Fruit fly (Drosophila melanogaster) whole organism, embryonic: ENCODE measurements around the gene CG17470.

Source experiments
- ATbp ChIP-seq: fragments of 200-800 bp; sonication (Bioruptor generic); optimal IDR thresholded peaks from 2 replicates; lab custom pipeline; 2017; ENCODE audit warnings: missing biosample characterization, mild to moderate bottlenecking, missing genetic modification characterization, missing genetic modification reagents
- Atf6 ChIP-seq: fragments of 200-800 bp; sonication (Bioruptor generic); IDR thresholded peaks from 2 replicates; pipeline ENCODE4 v1.3.6; 2022; ENCODE audit warnings: missing biosample characterization, missing genetic modification characterization
- Bdp1 ChIP-seq: fragments of 200-800 bp; sonication (Bioruptor generic); optimal IDR thresholded peaks from 3 replicates; lab custom pipeline; 2016; ENCODE audit warnings: missing biosample characterization, missing genetic modification characterization
- CG10366 ChIP-seq: fragments of 200-800 bp; sonication (Bioruptor generic); IDR thresholded peaks from 2 replicates; pipeline ENCODE4 v1.3.6; 2022; ENCODE audit warnings: missing biosample characterization, missing genetic modification characterization
- CG10462 ChIP-seq: fragments of 200-800 bp; sonication (Bioruptor generic); optimal IDR thresholded peaks from 2 replicates; lab custom pipeline; 2016; ENCODE audit warnings: missing biosample characterization, missing genetic modification characterization
- CG10979 ChIP-seq: fragments of 200-800 bp; sonication (Bioruptor generic); optimal IDR thresholded peaks from 2 replicates; lab custom pipeline; 2018; ENCODE audit warnings: missing biosample characterization, mild to moderate bottlenecking, missing genetic modification characterization, moderate library complexity
- CG11398 ChIP-seq: fragments of 200-800 bp; sonication (Bioruptor generic); optimal IDR thresholded peaks from 2 replicates; lab custom pipeline; 2016; ENCODE audit warnings: missing biosample characterization, missing genetic modification characterization
- CG11723 ChIP-seq: fragments of 200-800 bp; sonication (Bioruptor generic); optimal IDR thresholded peaks from 2 replicates; lab custom pipeline; 2017; ENCODE audit warnings: missing biosample characterization, mild to moderate bottlenecking, missing genetic modification characterization
- CG14667 ChIP-seq: fragments of 200-800 bp; sonication (Bioruptor generic); IDR thresholded peaks from 2 replicates; pipeline ENCODE4 v1.3.6; 2022; ENCODE audit warnings: missing biosample characterization, missing genetic modification characterization
- CG16863 ChIP-seq: fragments of 200-800 bp; sonication (Bioruptor generic); optimal IDR thresholded peaks from 3 replicates; lab custom pipeline; 2016; ENCODE audit warnings: missing biosample characterization, missing genetic modification characterization
- CG18011 ChIP-seq: fragments of 200-800 bp; sonication (Bioruptor generic); optimal IDR thresholded peaks from 2 replicates; lab custom pipeline; 2017; ENCODE audit warnings: missing biosample characterization, missing genetic modification characterization, mild to moderate bottlenecking, moderate library complexity, missing genotype
- CG18619 ChIP-seq: fragments of 200-800 bp; sonication (Bioruptor generic); optimal IDR thresholded peaks from 3 replicates; lab custom pipeline; 2017; ENCODE audit warnings: missing biosample characterization, mild to moderate bottlenecking, missing genetic modification characterization
- CG2875 ChIP-seq: fragments of 200-800 bp; sonication (Bioruptor generic); optimal IDR thresholded peaks from 2 replicates; lab custom pipeline; 2017; ENCODE audit warnings: missing biosample characterization, mild to moderate bottlenecking, missing genetic modification characterization, missing genetic modification reagents
- CG31224 ChIP-seq: fragments of 200-800 bp; sonication (Bioruptor generic); IDR thresholded peaks from 2 replicates; pipeline ENCODE4 v1.3.6; 2022; ENCODE audit warnings: missing biosample characterization, missing genetic modification characterization
- CG31441 ChIP-seq: fragments of 200-800 bp; sonication (Bioruptor generic); IDR thresholded peaks from 2 replicates; pipeline ENCODE4 v1.3.6; 2022; ENCODE audit warnings: missing biosample characterization, missing genetic modification characterization
- CG32772 ChIP-seq: fragments of 200-800 bp; sonication (Bioruptor generic); IDR thresholded peaks from 2 replicates; pipeline ENCODE4 v1.3.6; 2022; ENCODE audit warnings: missing biosample characterization, missing genetic modification characterization
- CG3407 ChIP-seq: fragments of 200-800 bp; sonication (Bioruptor generic); optimal IDR thresholded peaks from 2 replicates; lab custom pipeline; 2018; ENCODE audit warnings: missing biosample characterization, mild to moderate bottlenecking, missing genetic modification characterization
- CG4820 ChIP-seq: fragments of 200-800 bp; sonication (Bioruptor generic); optimal IDR thresholded peaks from 3 replicates; lab custom pipeline; 2016; ENCODE audit warnings: missing biosample characterization, missing genetic modification characterization
- CG9797 ChIP-seq: fragments of 200-800 bp; sonication (Bioruptor generic); optimal IDR thresholded peaks from 3 replicates; lab custom pipeline; 2018; ENCODE audit warnings: missing biosample characterization, mild to moderate bottlenecking, missing genetic modification characterization
- CG9932 ChIP-seq: fragments of 200-800 bp; sonication (Bioruptor generic); IDR thresholded peaks from 2 replicates; pipeline ENCODE4 v1.3.6; 2022; ENCODE audit warnings: missing biosample characterization, missing genetic modification characterization
- Chrac-16 ChIP-seq: fragments of 200-800 bp; sonication (Bioruptor generic); optimal IDR thresholded peaks from 3 replicates; lab custom pipeline; 2016; ENCODE audit warnings: missing biosample characterization, missing genetic modification characterization
- CkIIα-i1 ChIP-seq: fragments of 200-800 bp; sonication (Bioruptor generic); IDR thresholded peaks from 2 replicates; pipeline ENCODE4 v1.3.6; 2022; ENCODE audit warnings: missing biosample characterization, missing genetic modification characterization
- HLH4C ChIP-seq: fragments of 200-800 bp; sonication (Bioruptor generic); IDR thresholded peaks from 3 replicates; pipeline ENCODE4 v1.3.6; 2022; ENCODE audit warnings: missing biosample characterization, missing genetic modification characterization; ENCODE audit not compliant: partially characterized antibody
- HmgZ ChIP-seq: fragments of 200-800 bp; sonication (Bioruptor generic); optimal IDR thresholded peaks from 2 replicates; lab custom pipeline; 2018; ENCODE audit warnings: missing biosample characterization, mild to moderate bottlenecking, missing genetic modification characterization
- Jarid2 ChIP-seq: fragments of 200-800 bp; sonication (Bioruptor generic); optimal IDR thresholded peaks from 3 replicates; lab custom pipeline; 2017; ENCODE audit warnings: mild to moderate bottlenecking, missing biosample characterization, missing genetic modification reagents, missing genetic modification characterization
- Lim3 ChIP-seq: fragments of 200-800 bp; sonication (Bioruptor generic); IDR thresholded peaks from 2 replicates; pipeline ENCODE4 v1.3.6; 2022; ENCODE audit warnings: missing biosample characterization, missing genetic modification characterization
- MESR4 ChIP-seq: fragments of 200-800 bp; sonication (Bioruptor generic); optimal IDR thresholded peaks from 2 replicates; lab custom pipeline; 2018; ENCODE audit warnings: missing biosample characterization, mild to moderate bottlenecking, missing genetic modification characterization, moderate library complexity
- NC2α ChIP-seq: fragments of 200-800 bp; sonication (Bioruptor generic); optimal IDR thresholded peaks from 2 replicates; lab custom pipeline; 2016; ENCODE audit warnings: missing biosample characterization, missing genetic modification characterization
- NK7.1 ChIP-seq: fragments of 200-800 bp; sonication (Bioruptor generic); optimal IDR thresholded peaks from 3 replicates; lab custom pipeline; 2016; ENCODE audit warnings: missing biosample characterization, missing genetic modification characterization
- Nf-YC ChIP-seq: fragments of 200-800 bp; optimal IDR thresholded peaks from 3 replicates; lab custom pipeline; 2019; ENCODE audit warnings: missing biosample characterization, mild to moderate bottlenecking, missing genetic modification characterization, moderate library complexity
- Oli ChIP-seq: fragments of 200-800 bp; sonication (Bioruptor generic); optimal IDR thresholded peaks from 2 replicates; lab custom pipeline; 2018; ENCODE audit warnings: missing biosample characterization, mild to moderate bottlenecking, missing genetic modification characterization, moderate library complexity
- Ssrp ChIP-seq: fragments of 200-800 bp; sonication (Bioruptor generic); optimal IDR thresholded peaks from 2 replicates; lab custom pipeline; 2018; ENCODE audit warnings: missing biosample characterization, mild to moderate bottlenecking, missing genetic modification characterization, moderate library complexity
- Trl ChIP-seq, 3 experiments: fragments of >200 bp in 2 of 3; fragments of 200-800 bp in 1 of 3; sonication (Bioruptor generic) in 1 of 3; optimal IDR thresholded peaks; 2 replicates in 1 of 3; 3 replicates in 2 of 3; lab custom pipeline; 2016 to 2017; ENCODE audit warnings: missing biosample characterization in 1 of 3, missing genetic modification characterization in 1 of 3
- caup ChIP-seq: fragments of 200-800 bp; sonication (Bioruptor generic); optimal IDR thresholded peaks from 3 replicates; lab custom pipeline; 2017; ENCODE audit warnings: missing biosample characterization, mild to moderate bottlenecking, missing genetic modification characterization, moderate library complexity; ENCODE audit not compliant: severe bottlenecking
- dimm ChIP-seq: fragments of 200-800 bp; sonication (Bioruptor generic); IDR thresholded peaks from 2 replicates; pipeline ENCODE4 v1.3.6; 2022; ENCODE audit warnings: missing biosample characterization, missing genetic modification characterization
- fru ChIP-seq: fragments of >200 bp; optimal IDR thresholded peaks from 2 replicates; lab custom pipeline; 2017
- fu2 ChIP-seq: fragments of 200-800 bp; sonication (Bioruptor generic); optimal IDR thresholded peaks from 2 replicates; lab custom pipeline; 2016; ENCODE audit warnings: missing biosample characterization, missing genetic modification characterization
- gsb-n ChIP-seq: fragments of 200-800 bp; sonication (Bioruptor generic); optimal IDR thresholded peaks from 3 replicates; lab custom pipeline; 2018; ENCODE audit warnings: missing biosample characterization, mild to moderate bottlenecking, missing genetic modification characterization
- hth ChIP-seq: fragments of >200 bp; optimal IDR thresholded peaks from 2 replicates; lab custom pipeline; 2017; ENCODE audit warnings: inconsistent platforms
- mirr ChIP-seq: fragments of 200-800 bp; sonication (Bioruptor generic); optimal IDR thresholded peaks from 3 replicates; lab custom pipeline; 2018; ENCODE audit warnings: missing biosample characterization, mild to moderate bottlenecking, missing genetic modification characterization
- otp ChIP-seq: fragments of 200-800 bp; sonication (Bioruptor generic); IDR thresholded peaks from 3 replicates; pipeline ENCODE4, ENCODE4 v1.3.6; 2022; ENCODE audit warnings: missing biosample characterization, missing genetic modification characterization
- pan ChIP-seq, 4 experiments: fragments of >200 bp in 3 of 4; fragments of 200-800 bp in 1 of 4; sonication (Bioruptor generic) in 1 of 4; optimal IDR thresholded peaks in 3 of 4; IDR thresholded peaks in 1 of 4; 2 replicates each; pipeline versions ENCODE4 v1.3.6 to Lab custom; 2017 to 2022; ENCODE audit warnings: missing biosample characterization in 2 of 4, missing genetic modification characterization in 2 of 4, mixed read lengths in 1 of 4
- pb ChIP-seq: fragments of 200-800 bp; sonication (Bioruptor generic); optimal IDR thresholded peaks from 3 replicates; lab custom pipeline; 2016; ENCODE audit warnings: missing biosample characterization, missing genetic modification characterization
- prd ChIP-seq, 3 experiments: fragments of >200 bp in 2 of 3; fragments of 200-800 bp in 1 of 3; sonication (Bioruptor generic) in 1 of 3; optimal IDR thresholded peaks in 2 of 3; IDR thresholded peaks in 1 of 3; 2 replicates in 2 of 3; 3 replicates in 1 of 3; pipeline versions ENCODE4 v1.3.6 to Lab custom; 2017 to 2022; ENCODE audit warnings: missing biosample characterization in 1 of 3, missing genetic modification characterization in 1 of 3
- psq ChIP-seq: fragments of 200-800 bp; sonication (Bioruptor generic); optimal IDR thresholded peaks from 2 replicates; lab custom pipeline; 2017; ENCODE audit warnings: missing biosample characterization, missing genetic modification characterization
- repo ChIP-seq: fragments of 200-800 bp; sonication (Bioruptor generic); optimal IDR thresholded peaks from 2 replicates; lab custom pipeline; 2016; ENCODE audit warnings: missing biosample characterization, missing genetic modification characterization
- ro ChIP-seq: fragments of 200-800 bp; sonication (Bioruptor generic); IDR thresholded peaks from 2 replicates; pipeline ENCODE4 v1.3.6; 2022; ENCODE audit warnings: missing biosample characterization, missing genetic modification characterization
- row ChIP-seq: fragments of 200-800 bp; sonication (Bioruptor generic); IDR thresholded peaks from 3 replicates; pipeline ENCODE4 v1.3.6; 2022; ENCODE audit warnings: missing biosample characterization, missing genetic modification characterization
- sd ChIP-seq: fragments of 200-800 bp; sonication (Bioruptor generic); optimal IDR thresholded peaks from 3 replicates; lab custom pipeline; 2018; ENCODE audit warnings: missing biosample characterization, mild to moderate bottlenecking, missing genetic modification characterization, moderate library complexity
- tin ChIP-seq: fragments of 200-800 bp; sonication (Bioruptor generic); optimal IDR thresholded peaks from 3 replicates; lab custom pipeline; 2016; ENCODE audit warnings: missing biosample characterization, missing genetic modification characterization

The CG17470 gene

dm6 chr2L:20656110-20656509 lies 13.1 kb upstream of the CG17470 start, which contains the start of the genes brun and CG2614 (continued):
- TF ChIP-seq CG10979 (peak; percentile 44), CG9797 (GFP tag; lab: Kevin White, UChicago) (peak; percentile 93), CG14667 (GFP tag; lab: Robert Waterston, UW) (peak; percentile 74), Trl (optimal IDR thresholded peaks at IDR 0.05; lab: Kevin White, UChicago) (no peak), Trl (GFP tag; optimal IDR thresholded peaks at IDR 0.05; lab: Kevin White, UChicago) (peak; percentile 74), Jarid2 (GFP tag; lab: Kevin White, UChicago) (no peak), CG18619 (peak; percentile 39), ro (GFP tag; lab: Robert Waterston, UW) (peak; percentile 41; the same call in 1 of the 2 replicates), prd (optimal IDR thresholded peaks at IDR 0.05; lab: Kevin White, UChicago) (no peak), prd (GFP tag; IDR thresholded peaks at IDR 0.05; lab: Robert Waterston, UW) (peak; percentile 91), CG10462 (GFP tag; lab: Kevin White, UChicago) (peak; percentile 51), CG31441 (no peak), HLH4C (GFP tag; lab: Robert Waterston, UW) (peak; percentile 77), fru (lab: Kevin White, UChicago) (no peak), hth (no peak), mirr (GFP tag; lab: Kevin White, UChicago) (no peak), CG11398 (peak; percentile 13), Chrac-16 (GFP tag; lab: Kevin White, UChicago) (peak; percentile 71), fu2 (peak; percentile 57), pb (no peak), CG18011 (peak; percentile 12), MESR4 (no peak), ATbp (GFP tag; lab: Kevin White, UChicago) (no peak), psq (GFP tag; lab: Kevin White, UChicago) (peak; percentile 11), Nf-YC (tag; lab: Kevin White, UChicago) (peak; percentile 87), NC2α (peak; percentile 14), Ssrp (peak; percentile 57), Oli (no peak), NK7.1 (no peak), CkIIα-i1 (GFP tag; lab: Robert Waterston, UW) (no peak), pan (optimal IDR thresholded peaks at IDR 0.05; lab: Kevin White, UChicago) (no peak), pan (GFP tag; optimal IDR thresholded peaks at IDR 0.05 in 1 of 2, IDR thresholded peaks at IDR 0.05 in 1 of 2) (no peak), CG11723 (GFP tag; lab: Kevin White, UChicago) (no peak), Lim3 (no peak), CG10366 (GFP tag; lab: Robert Waterston, UW) (peak; percentile 80), CG32772 (GFP tag; lab: Robert Waterston, UW) (peak; percentile 78; the same call in 1 of the 2 replicates), CG3407 (GFP tag; lab: Kevin White, UChicago) (no peak), tin (GFP tag; lab: Kevin White, UChicago) (peak; percentile 60), repo (GFP tag; lab: Kevin White, UChicago) (peak; percentile 23), otp (GFP tag; lab: Robert Waterston, UW) (peak; percentile 18; the same call in 1 of the 3 replicates), CG4820 (peak; percentile 62), CG31224 (GFP tag; lab: Robert Waterston, UW) (no peak), Atf6 (peak; percentile 74), gsb-n (tag; lab: Kevin White, UChicago) (no peak), sd (tag; lab: Kevin White, UChicago) (no peak), CG9932 (GFP tag; lab: Robert Waterston, UW) (peak; percentile 88), HmgZ (tag; lab: Kevin White, UChicago) (peak; percentile 62), CG16863 (GFP tag; lab: Kevin White, UChicago) (peak; percentile 53), Bdp1 (no peak), dimm (GFP tag; lab: Robert Waterston, UW) (no peak), CG2875 (GFP tag; lab: Kevin White, UChicago) (no peak), row (peak; percentile 96), caup (GFP tag; lab: Kevin White, UChicago) (peak; percentile 32)
